Fruit fly (Drosophila melanogaster) whole organism, pupa: ENCODE data around the gene Toll-9.
A peak's percentile ranks its signal among the peaks of the same experiment; 100 is the strongest.

ENCODE experiments used
- CG10348 ChIP-seq: fragments of 200-800 bp; sonication (Bioruptor generic); IDR thresholded peaks from 2 replicates; pipeline ENCODE4 v1.3.6; 2022; ENCODE audit warnings: missing biosample characterization, missing genetic modification characterization
- CG12605 ChIP-seq: fragments of 200-800 bp; sonication (Bioruptor generic); IDR thresholded peaks from 2 replicates; pipeline ENCODE4 v1.3.6; 2022; ENCODE audit warnings: missing biosample characterization, missing genetic modification characterization
- CG13204 ChIP-seq: fragments of 200-800 bp; sonication (Bioruptor generic); optimal IDR thresholded peaks from 2 replicates; lab custom pipeline; 2018; ENCODE audit warnings: missing biosample characterization, mild to moderate bottlenecking, missing genetic modification characterization, moderate library complexity
- CG14655 ChIP-seq: fragments of 200-800 bp; sonication (Bioruptor generic); optimal IDR thresholded peaks from 3 replicates; lab custom pipeline; 2017; ENCODE audit warnings: mild to moderate bottlenecking, missing biosample characterization, missing genetic modification reagents, missing genetic modification characterization
- CG15710 ChIP-seq: fragments of 200-800 bp; sonication (Bioruptor generic); optimal IDR thresholded peaks from 2 replicates; lab custom pipeline; 2018; ENCODE audit warnings: missing biosample characterization, mild to moderate bottlenecking, missing genetic modification characterization, moderate library complexity
- CG17806 ChIP-seq: fragments of 200-800 bp; sonication (Bioruptor generic); optimal IDR thresholded peaks from 2 replicates; lab custom pipeline; 2018; ENCODE audit warnings: missing biosample characterization, mild to moderate bottlenecking, missing genetic modification characterization, moderate library complexity
- CG32121 ChIP-seq: fragments of 200-800 bp; sonication (Bioruptor generic); IDR thresholded peaks from 2 replicates; pipeline ENCODE4 v1.3.6; 2022; ENCODE audit warnings: missing biosample characterization, missing genetic modification characterization
- CG34367 ChIP-seq: fragments of 200-800 bp; sonication (Bioruptor generic); optimal IDR thresholded peaks from 2 replicates; lab custom pipeline; 2018; ENCODE audit warnings: missing biosample characterization, mild to moderate bottlenecking, missing genetic modification characterization
- CG4496 ChIP-seq: fragments of 200-800 bp; sonication (Bioruptor generic); IDR thresholded peaks from 3 replicates; pipeline ENCODE4 v1.3.6; 2022; ENCODE audit warnings: missing biosample characterization, missing genetic modification characterization
- CG8159 ChIP-seq: fragments of 200-800 bp; sonication (Bioruptor generic); optimal IDR thresholded peaks from 3 replicates; lab custom pipeline; 2018; ENCODE audit warnings: missing biosample characterization, mild to moderate bottlenecking, missing genetic modification characterization, moderate library complexity
- CG8301 ChIP-seq: fragments of 200-800 bp; sonication (Bioruptor generic); optimal IDR thresholded peaks from 2 replicates; lab custom pipeline; 2018; ENCODE audit warnings: missing biosample characterization, mild to moderate bottlenecking, missing genetic modification characterization
- CG9948 ChIP-seq: fragments of 200-800 bp; sonication (Bioruptor generic); optimal IDR thresholded peaks from 2 replicates; lab custom pipeline; 2018; ENCODE audit warnings: missing biosample characterization, mild to moderate bottlenecking, missing genetic modification characterization, moderate library complexity
- D1 ChIP-seq: fragments of 200-800 bp; sonication (Bioruptor generic); optimal IDR thresholded peaks from 2 replicates; lab custom pipeline; 2018; ENCODE audit warnings: missing biosample characterization, mild to moderate bottlenecking, missing genetic modification characterization, moderate library complexity
- EcR ChIP-seq: fragments of 200-800 bp; sonication (Bioruptor generic); optimal IDR thresholded peaks from 3 replicates; lab custom pipeline; 2019; ENCODE audit warnings: missing biosample characterization, missing genetic modification characterization, mild to moderate bottlenecking, moderate library complexity, missing genetic modification reagents
- Ets98B ChIP-seq: fragments of 200-800 bp; sonication (Bioruptor generic); IDR thresholded peaks from 2 replicates; pipeline ENCODE4 v1.3.6; 2022; ENCODE audit warnings: missing biosample characterization, missing genetic modification characterization
- Pif1A ChIP-seq: fragments of 200-800 bp; sonication (Bioruptor generic); optimal IDR thresholded peaks from 3 replicates; lab custom pipeline; 2016; ENCODE audit warnings: missing biosample characterization, missing genetic modification characterization
- Pif1B ChIP-seq: fragments of 200-800 bp; sonication (Bioruptor generic); optimal IDR thresholded peaks from 3 replicates; lab custom pipeline; 2016; ENCODE audit warnings: missing biosample characterization, missing genetic modification characterization
- Snoo ChIP-seq: fragments of 200-800 bp; sonication (Bioruptor generic); optimal IDR thresholded peaks from 3 replicates; lab custom pipeline; 2017; ENCODE audit warnings: missing biosample characterization, mild to moderate bottlenecking, missing genetic modification characterization, inconsistent platforms
- fd96Ca ChIP-seq: fragments of 200-800 bp; sonication (Bioruptor generic); IDR thresholded peaks from 3 replicates; pipeline ENCODE4 v1.3.6; 2022; ENCODE audit warnings: missing biosample characterization, missing genetic modification characterization
- gl ChIP-seq: fragments of 200-800 bp; sonication (Bioruptor generic); optimal IDR thresholded peaks from 2 replicates; lab custom pipeline; 2018; ENCODE audit warnings: missing biosample characterization, mild to moderate bottlenecking, missing genetic modification characterization
- rn ChIP-seq: fragments of 200-800 bp; sonication (Bioruptor generic); IDR thresholded peaks from 2 replicates; pipeline ENCODE4 v1.3.6; 2022; ENCODE audit warnings: missing biosample characterization, missing genetic modification characterization

Toll-9 gene

dm6 chr3L:20400515-20400914 lies 34.0 kb upstream of the Toll-9 start:
- TF ChIP-seq CG32121 (GFP tag; lab: Robert Waterston, UW) (no peak), CG4496 (GFP tag; lab: Robert Waterston, UW) (0 out of 3 replicates have a peak, but pooled peaks have one; percentile 13), rn (GFP tag; lab: Robert Waterston, UW) (no peak)

DNA sequence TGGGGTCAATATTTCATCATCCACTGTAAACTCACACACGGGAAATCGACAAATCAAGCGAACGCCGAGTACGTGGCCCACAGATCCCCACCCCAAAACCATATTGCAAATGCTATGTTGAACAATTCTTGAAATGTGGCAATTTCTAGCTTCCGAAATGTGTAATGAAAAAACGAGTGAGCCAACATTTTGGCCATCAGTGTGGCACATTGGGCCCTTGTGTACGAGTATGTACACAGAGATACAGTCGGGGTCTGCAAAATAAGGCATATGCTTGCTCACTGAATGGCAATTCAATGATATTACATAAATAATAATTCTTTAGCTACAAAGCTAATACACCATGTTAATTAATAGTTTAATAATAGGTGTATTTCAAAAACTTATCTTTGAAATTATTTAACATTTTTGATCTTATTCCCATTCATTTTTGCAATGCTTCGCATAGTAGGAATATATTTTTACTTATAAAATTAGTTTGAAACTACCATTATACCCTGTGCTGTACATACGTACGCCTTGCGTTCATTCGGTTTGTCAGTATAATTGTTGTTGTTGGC lies 33.1 kb upstream of the Toll-9 start:
- TF ChIP-seq CG32121 (GFP tag; lab: Robert Waterston, UW) = peak; percentile 90
- TF ChIP-seq CG12605 (GFP tag; lab: Robert Waterston, UW) = peak; percentile 82
- TF ChIP-seq fd96Ca (GFP tag; lab: Robert Waterston, UW) = peak; percentile 84
- TF ChIP-seq CG9948 (tag; lab: Kevin White, UChicago) = peak; percentile 92
- TF ChIP-seq CG17806 (tag; lab: Kevin White, UChicago) = peak; percentile 92
- TF ChIP-seq Pif1A (GFP tag; lab: Kevin White, UChicago) = peak; percentile 89
- peak; percentile 88 for TF ChIP-seq Pif1B (GFP tag; lab: Kevin White, UChicago)
- peak; percentile 92 for TF ChIP-seq CG8159 (tag; lab: Kevin White, UChicago)
- peak; percentile 81 for TF ChIP-seq D1 (tag; lab: Kevin White, UChicago)
- peak; percentile 58 for TF ChIP-seq gl (tag; lab: Kevin White, UChicago)
- TF ChIP-seq CG34367 (tag; lab: Kevin White, UChicago) = peak; percentile 84
- peak; percentile 65; the same call in 1 of the 2 replicates for TF ChIP-seq rn (GFP tag; lab: Robert Waterston, UW)
- peak; percentile 91 for TF ChIP-seq CG15710 (tag; lab: Kevin White, UChicago)
- TF ChIP-seq EcR (GFP tag; lab: Kevin White, UChicago) = peak; percentile 29
- peak; percentile 74 for TF ChIP-seq CG13204 (GFP tag; lab: Kevin White, UChicago)
- peak; percentile 78 for TF ChIP-seq Ets98B (GFP tag; lab: Robert Waterston, UW)
- TF ChIP-seq Snoo = peak; percentile 86
- peak; percentile 91 for TF ChIP-seq CG4496 (GFP tag; lab: Robert Waterston, UW)
- peak; percentile 95 for TF ChIP-seq CG14655 (GFP tag; lab: Kevin White, UChicago)
- TF ChIP-seq CG8301 (tag; lab: Kevin White, UChicago) = peak; percentile 94
- TF ChIP-seq CG10348 = peak; percentile 74; the same call in 1 of the 2 replicates

dm6 chr3L:20398243-20399222 lies 32.0 kb upstream of the Toll-9 start:
- TF ChIP-seq CG34367 (tag; lab: Kevin White, UChicago) (peak; percentile 62), CG12605 (GFP tag; lab: Robert Waterston, UW) (peak; percentile 35; the same call in 1 of the 2 replicates), CG9948 (tag; lab: Kevin White, UChicago) (peak; percentile 78), Ets98B (GFP tag; lab: Robert Waterston, UW) (peak; percentile 53), Pif1B (GFP tag; lab: Kevin White, UChicago) (peak; percentile 84), CG15710 (tag; lab: Kevin White, UChicago) (peak; percentile 65), rn (GFP tag; lab: Robert Waterston, UW) (no peak), CG17806 (tag; lab: Kevin White, UChicago) (peak; percentile 75), fd96Ca (GFP tag; lab: Robert Waterston, UW) (peak; percentile 65), CG32121 (GFP tag; lab: Robert Waterston, UW) (peak; percentile 70), Snoo (peak; percentile 65), CG8159 (tag; lab: Kevin White, UChicago) (peak; percentile 80), CG10348 (peak; percentile 29; the same call in 1 of the 2 replicates), EcR (GFP tag; lab: Kevin White, UChicago) (no peak), gl (tag; lab: Kevin White, UChicago) (peak; percentile 22), CG8301 (tag; lab: Kevin White, UChicago) (peak; percentile 87), CG14655 (GFP tag; lab: Kevin White, UChicago) (no peak), CG13204 (GFP tag; lab: Kevin White, UChicago) (peak; percentile 19), D1 (tag; lab: Kevin White, UChicago) (peak; percentile 16), CG4496 (GFP tag; lab: Robert Waterston, UW) (peak; percentile 62; the same call in 2 of the 3 replicates), Pif1A (GFP tag; lab: Kevin White, UChicago) (peak; percentile 85)

- TF ChIP-seq CG4496 (GFP tag; lab: Robert Waterston, UW) (no peak), CG14655 (GFP tag; lab: Kevin White, UChicago) (no peak), CG15710 (tag; lab: Kevin White, UChicago) (no peak), Ets98B (GFP tag; lab: Robert Waterston, UW) (no peak), fd96Ca (GFP tag; lab: Robert Waterston, UW) (no peak)
- TF ChIP-seq, all 21 proteins: peak for 0
Observed at dm6 chr3L:20397770-20398169, 31.2 kb upstream of the Toll-9 start.

DNA sequence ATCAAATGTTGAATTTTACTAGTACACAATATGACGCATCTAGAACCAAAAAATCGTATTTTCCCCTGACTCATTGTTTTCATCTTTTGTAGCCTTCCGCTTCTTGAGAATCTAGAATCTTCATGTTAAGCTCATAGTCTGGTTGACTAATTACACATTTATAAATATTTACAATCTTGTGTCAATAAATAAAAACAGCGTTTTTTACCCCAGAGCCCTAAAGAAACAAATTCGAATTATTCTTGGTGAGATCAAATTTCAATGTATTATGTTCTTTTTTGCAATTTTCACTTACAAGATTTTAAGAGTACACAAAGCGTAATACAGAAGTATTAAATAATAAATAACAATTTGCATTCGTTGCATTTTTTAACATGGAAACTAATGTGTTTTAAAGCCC lies 29.5 kb upstream of the Toll-9 start:
- TF ChIP-seq CG34367 (tag; lab: Kevin White, UChicago) (no peak), Ets98B (GFP tag; lab: Robert Waterston, UW) (no peak), CG8301 (tag; lab: Kevin White, UChicago) (no peak), Pif1A (GFP tag; lab: Kevin White, UChicago) (no peak), Pif1B (GFP tag; lab: Kevin White, UChicago) (no peak), CG10348 (no peak), EcR (GFP tag; lab: Kevin White, UChicago) (no peak), CG4496 (GFP tag; lab: Robert Waterston, UW) (no peak)
